Fruit fly (Drosophila melanogaster) whole organism, embryonic: ENCODE measurements around the gene CG13252.

Experiments used
- B-H2 ChIP-seq: fragments of 200-800 bp; sonication (Bioruptor generic); optimal IDR thresholded peaks from 2 replicates; lab custom pipeline; 2018; ENCODE audit warnings: missing biosample characterization, mild to moderate bottlenecking, missing genetic modification characterization
- CG10654 ChIP-seq: fragments of 200-800 bp; sonication (Bioruptor generic); optimal IDR thresholded peaks from 2 replicates; lab custom pipeline; 2016; ENCODE audit warnings: missing biosample characterization, missing genetic modification characterization
- CG11560 ChIP-seq: fragments of 200-800 bp; sonication (Bioruptor generic); IDR thresholded peaks from 3 replicates; pipeline ENCODE4 v1.3.6; 2022; ENCODE audit warnings: missing biosample characterization, missing genetic modification characterization
- CG12659 ChIP-seq: fragments of 200-800 bp; sonication (Bioruptor generic); optimal IDR thresholded peaks from 3 replicates; lab custom pipeline; 2017; ENCODE audit warnings: mild to moderate bottlenecking, missing biosample characterization, missing genetic modification reagents, missing genetic modification characterization
- CG15073 ChIP-seq: fragments of 200-800 bp; sonication (Bioruptor generic); optimal IDR thresholded peaks from 2 replicates; lab custom pipeline; 2016; ENCODE audit warnings: missing biosample characterization, missing genetic modification characterization
- CG16815 ChIP-seq: fragments of 200-800 bp; sonication (Bioruptor generic); optimal IDR thresholded peaks from 3 replicates; lab custom pipeline; 2017; ENCODE audit warnings: missing biosample characterization, mild to moderate bottlenecking, missing genetic modification characterization
- CG17829 ChIP-seq: fragments of 200-800 bp; optimal IDR thresholded peaks from 2 replicates; lab custom pipeline; 2019; ENCODE audit warnings: missing biosample characterization, mild to moderate bottlenecking, missing genetic modification characterization, moderate library complexity
- CG1792 ChIP-seq: fragments of 200-800 bp; sonication (Bioruptor generic); optimal IDR thresholded peaks from 2 replicates; lab custom pipeline; 2016; ENCODE audit warnings: missing biosample characterization, missing genetic modification characterization
- CG30403 ChIP-seq: fragments of 200-800 bp; sonication (Bioruptor generic); optimal IDR thresholded peaks from 3 replicates; lab custom pipeline; 2016; ENCODE audit warnings: missing biosample characterization, missing genetic modification characterization
- CG32532 ChIP-seq: fragments of 200-800 bp; sonication (Bioruptor generic); IDR thresholded peaks from 2 replicates; pipeline ENCODE4 v1.3.6; 2022; ENCODE audit warnings: missing biosample characterization, missing genetic modification characterization
- CG5953 ChIP-seq: fragments of 200-800 bp; sonication (Bioruptor generic); IDR thresholded peaks from 2 replicates; pipeline ENCODE4 v1.3.6; 2022; ENCODE audit warnings: missing biosample characterization, missing genetic modification characterization
- CG6175 ChIP-seq: fragments of 200-800 bp; sonication (Bioruptor generic); IDR thresholded peaks from 3 replicates; pipeline ENCODE4 v1.3.6; 2022; ENCODE audit warnings: missing biosample characterization, missing genetic modification characterization
- CG6254 ChIP-seq: fragments of 200-800 bp; sonication (Bioruptor generic); optimal IDR thresholded peaks from 3 replicates; lab custom pipeline; 2017; ENCODE audit warnings: mild to moderate bottlenecking, missing biosample characterization, missing genetic modification reagents, missing genetic modification characterization
- CG6791 ChIP-seq: fragments of 200-800 bp; sonication (Bioruptor generic); IDR thresholded peaks from 3 replicates; pipeline ENCODE4 v1.3.6; 2022; ENCODE audit warnings: missing biosample characterization, missing genetic modification characterization; ENCODE audit not compliant: partially characterized antibody
- CG9609 ChIP-seq: fragments of 200-800 bp; sonication (Bioruptor generic); optimal IDR thresholded peaks from 3 replicates; lab custom pipeline; 2016; ENCODE audit warnings: missing biosample characterization, missing genetic modification characterization
- CHES-1-like ChIP-seq: fragments of 200-800 bp; sonication (Bioruptor generic); optimal IDR thresholded peaks from 2 replicates; lab custom pipeline; 2016; ENCODE audit warnings: missing biosample characterization, missing genetic modification characterization
- Camta ChIP-seq: fragments of 200-800 bp; sonication (Bioruptor generic); optimal IDR thresholded peaks from 2 replicates; lab custom pipeline; 2016; ENCODE audit warnings: missing biosample characterization, missing genetic modification characterization
- Chrac-16 ChIP-seq: fragments of 200-800 bp; sonication (Bioruptor generic); optimal IDR thresholded peaks from 3 replicates; lab custom pipeline; 2016; ENCODE audit warnings: missing biosample characterization, missing genetic modification characterization
- Dref ChIP-seq: fragments of 200-800 bp; sonication (Bioruptor generic); IDR thresholded peaks from 2 replicates; pipeline ENCODE4 v1.3.6; 2022; ENCODE audit warnings: missing biosample characterization, missing genetic modification characterization
- Eip74EF ChIP-seq, 2 experiments: fragments of 200-800 bp in 1 of 2; fragments of >200 bp in 1 of 2; sonication (Bioruptor generic) in 1 of 2; optimal IDR thresholded peaks; 2 replicates each; lab custom pipeline; 2017 to 2019; ENCODE audit warnings: missing biosample characterization in 2 of 2, missing genetic modification characterization in 2 of 2, mild to moderate bottlenecking in 1 of 2, moderate library complexity in 1 of 2
- Fer3 ChIP-seq: fragments of 200-800 bp; sonication (Bioruptor generic); optimal IDR thresholded peaks from 2 replicates; lab custom pipeline; 2018; ENCODE audit warnings: missing biosample characterization, mild to moderate bottlenecking, missing genetic modification characterization, moderate library complexity
- MESR4 ChIP-seq: fragments of 200-800 bp; sonication (Bioruptor generic); optimal IDR thresholded peaks from 2 replicates; lab custom pipeline; 2018; ENCODE audit warnings: missing biosample characterization, mild to moderate bottlenecking, missing genetic modification characterization, moderate library complexity
- Max ChIP-seq: fragments of 200-800 bp; sonication (Bioruptor generic); optimal IDR thresholded peaks from 2 replicates; lab custom pipeline; 2016; ENCODE audit warnings: missing biosample characterization, mild to moderate bottlenecking, missing genetic modification characterization
- Opbp ChIP-seq: fragments of 200-800 bp; sonication (Bioruptor generic); IDR thresholded peaks from 3 replicates; pipeline ENCODE4 v1.3.6; 2022; ENCODE audit warnings: missing biosample characterization, missing genetic modification characterization; ENCODE audit not compliant: partially characterized antibody
- Sry-δ ChIP-seq: fragments of 200-800 bp; sonication (Bioruptor generic); optimal IDR thresholded peaks from 2 replicates; lab custom pipeline; 2016; ENCODE audit warnings: missing biosample characterization, missing genetic modification characterization
- TFAM ChIP-seq: fragments of 200-800 bp; sonication (Bioruptor generic); optimal IDR thresholded peaks from 2 replicates; lab custom pipeline; 2017; ENCODE audit warnings: missing biosample characterization, missing genetic modification characterization, inconsistent platforms
- ac ChIP-seq: fragments of 200-800 bp; sonication (Bioruptor generic); optimal IDR thresholded peaks from 3 replicates; lab custom pipeline; 2017; ENCODE audit warnings: missing biosample characterization, mild to moderate bottlenecking, missing genetic modification characterization
- ase ChIP-seq: fragments of 200-800 bp; sonication (Bioruptor generic); IDR thresholded peaks from 3 replicates; pipeline ENCODE4 v1.3.6; 2022; ENCODE audit warnings: missing biosample characterization, missing genetic modification characterization
- az2 ChIP-seq: fragments of 200-800 bp; sonication (Bioruptor generic); optimal IDR thresholded peaks from 3 replicates; lab custom pipeline; 2016; ENCODE audit warnings: missing biosample characterization, missing genetic modification characterization
- bab2 ChIP-seq: fragments of 200-800 bp; sonication (Bioruptor generic); optimal IDR thresholded peaks from 2 replicates; lab custom pipeline; 2016; ENCODE audit warnings: missing biosample characterization, missing genetic modification characterization
- chif ChIP-seq, 2 experiments: fragments of 200-800 bp; sonication (Bioruptor generic); optimal IDR thresholded peaks; 3 replicates each; lab custom pipeline; 2016; ENCODE audit warnings: missing biosample characterization in 2 of 2, missing genetic modification characterization in 2 of 2
- crc ChIP-seq: fragments of 200-800 bp; sonication (Bioruptor generic); optimal IDR thresholded peaks from 2 replicates; lab custom pipeline; 2016; ENCODE audit warnings: missing biosample characterization, missing genetic modification characterization
- en ChIP-seq: fragments of 200-800 bp; sonication (Bioruptor generic); optimal IDR thresholded peaks from 2 replicates; lab custom pipeline; 2016; ENCODE audit warnings: missing biosample characterization, missing genetic modification characterization
- fd96Cb ChIP-seq: fragments of 200-800 bp; sonication (Bioruptor generic); optimal IDR thresholded peaks from 2 replicates; lab custom pipeline; 2018; ENCODE audit warnings: missing biosample characterization, mild to moderate bottlenecking, missing genetic modification characterization, moderate library complexity
- gce ChIP-seq: fragments of 200-800 bp; sonication (Bioruptor generic); IDR thresholded peaks from 3 replicates; pipeline ENCODE4 v1.3.6; 2022; ENCODE audit warnings: missing biosample characterization, missing genetic modification characterization
- gsb ChIP-seq: fragments of 200-800 bp; sonication (Bioruptor generic); IDR thresholded peaks from 2 replicates; pipeline ENCODE4 v1.3.6; 2022; ENCODE audit warnings: missing biosample characterization, missing genetic modification characterization
- gsb-n ChIP-seq: fragments of 200-800 bp; sonication (Bioruptor generic); optimal IDR thresholded peaks from 3 replicates; lab custom pipeline; 2018; ENCODE audit warnings: missing biosample characterization, mild to moderate bottlenecking, missing genetic modification characterization
- ind ChIP-seq: fragments of 200-800 bp; sonication (Bioruptor generic); optimal IDR thresholded peaks from 3 replicates; lab custom pipeline; 2016; ENCODE audit warnings: missing biosample characterization, missing genetic modification characterization
- kah ChIP-seq: fragments of 200-800 bp; sonication (Bioruptor generic); optimal IDR thresholded peaks from 2 replicates; lab custom pipeline; 2018; ENCODE audit warnings: missing biosample characterization, mild to moderate bottlenecking, missing genetic modification characterization
- ken ChIP-seq: fragments of 200-800 bp; sonication (Bioruptor generic); IDR thresholded peaks from 3 replicates; pipeline ENCODE4 v1.3.6; 2022; ENCODE audit warnings: missing biosample characterization, missing genetic modification characterization
- klu ChIP-seq: fragments of 200-800 bp; sonication (Bioruptor generic); IDR thresholded peaks from 2 replicates; pipeline ENCODE4 v1.3.6; 2022; ENCODE audit warnings: missing biosample characterization, missing genetic modification characterization
- kni ChIP-seq: fragments of 200-800 bp; sonication (Bioruptor generic); optimal IDR thresholded peaks from 3 replicates; lab custom pipeline; 2017; ENCODE audit warnings: mild to moderate bottlenecking, missing biosample characterization, missing genetic modification reagents, missing genetic modification characterization
- lmd ChIP-seq: fragments of 200-800 bp; sonication (Bioruptor generic); IDR thresholded peaks from 2 replicates; pipeline ENCODE4 v1.3.6; 2022; ENCODE audit warnings: missing biosample characterization, missing genetic modification characterization
- org-1 ChIP-seq: fragments of 200-800 bp; sonication (Bioruptor generic); optimal IDR thresholded peaks from 2 replicates; lab custom pipeline; 2017; ENCODE audit warnings: missing biosample characterization, missing genetic modification characterization
- pnt ChIP-seq: fragments of 200-800 bp; sonication (Bioruptor generic); optimal IDR thresholded peaks from 3 replicates; lab custom pipeline; 2016; ENCODE audit warnings: missing biosample characterization, missing genetic modification characterization
- psq ChIP-seq: fragments of 200-800 bp; sonication (Bioruptor generic); optimal IDR thresholded peaks from 2 replicates; lab custom pipeline; 2017; ENCODE audit warnings: missing biosample characterization, missing genetic modification characterization
- sima ChIP-seq: fragments of 200-800 bp; sonication (Bioruptor generic); optimal IDR thresholded peaks from 2 replicates; lab custom pipeline; 2016; ENCODE audit warnings: missing biosample characterization, missing genetic modification characterization
- tio ChIP-seq: fragments of 200-800 bp; sonication (Bioruptor generic); optimal IDR thresholded peaks from 2 replicates; lab custom pipeline; 2017; ENCODE audit warnings: missing biosample characterization, missing genetic modification characterization, inconsistent platforms
- tna ChIP-seq: fragments of 200-800 bp; sonication (Bioruptor generic); IDR thresholded peaks from 2 replicates; pipeline ENCODE4 v1.3.6; 2022; ENCODE audit warnings: missing biosample characterization, missing genetic modification characterization; ENCODE audit not compliant: partially characterized antibody
- z ChIP-seq: fragments of 200-800 bp; sonication (Bioruptor generic); IDR thresholded peaks from 3 replicates; pipeline ENCODE4 v1.3.6; 2022; ENCODE audit warnings: missing biosample characterization, missing genetic modification characterization

CG13252 gene

dm6 chr3L:20784812-20785671, 54.7 kb downstream of the CG13252 start:
- TF ChIP-seq chif (GFP tag; optimal IDR thresholded peaks at IDR 0.05; lab: Kevin White, UChicago), result no peak
- TF ChIP-seq CG5953, result no peak
- TF ChIP-seq org-1 (GFP tag; lab: Kevin White, UChicago), result no peak
- TF ChIP-seq CG30403 (GFP tag; lab: Kevin White, UChicago), result peak; percentile 51
- peak; percentile 27 for TF ChIP-seq CG17829 (tag; lab: Kevin White, UChicago)
- peak in 1 of 2 experiments; percentile 56 for TF ChIP-seq Eip74EF (GFP tag; optimal IDR thresholded peaks at IDR 0.05; lab: Kevin White, UChicago)
- TF ChIP-seq Chrac-16 (GFP tag; lab: Kevin White, UChicago), result peak; percentile 4
- peak; percentile 66 for TF ChIP-seq psq
- TF ChIP-seq klu, result no peak
- TF ChIP-seq Fer3 (tag; lab: Kevin White, UChicago), result no peak
- TF ChIP-seq CG16815 (GFP tag; lab: Kevin White, UChicago), result no peak
- TF ChIP-seq tna (GFP tag; lab: Robert Waterston, UW), result no peak
- no peak for TF ChIP-seq ken (GFP tag; lab: Robert Waterston, UW)
- TF ChIP-seq CG15073, result no peak
- peak; percentile 56 for TF ChIP-seq CHES-1-like
- peak; percentile 70 for TF ChIP-seq kah
- TF ChIP-seq en, result no peak
- TF ChIP-seq gsb, result no peak
- TF ChIP-seq Sry-δ, result peak; percentile 18
- TF ChIP-seq Camta (GFP tag; lab: Kevin White, UChicago), result no peak
- TF ChIP-seq tio (GFP tag; lab: Kevin White, UChicago), result no peak
- no peak for TF ChIP-seq lmd (GFP tag; lab: Robert Waterston, UW)
- no peak for TF ChIP-seq sima (GFP tag; lab: Kevin White, UChicago)
- TF ChIP-seq ase (GFP tag; lab: Robert Waterston, UW), result no peak
- TF ChIP-seq Dref (GFP tag; lab: Robert Waterston, UW), result peak; percentile 42
- no peak for TF ChIP-seq TFAM
- TF ChIP-seq fd96Cb, result no peak
- no peak for TF ChIP-seq CG6254
- peak; percentile 89 for TF ChIP-seq kni (GFP tag; lab: Kevin White, UChicago)
- TF ChIP-seq CG32532, result peak; percentile 46; the same call in 1 of the 2 replicates
- TF ChIP-seq gsb-n (tag; lab: Kevin White, UChicago), result no peak
- peak; percentile 44 for TF ChIP-seq Max (GFP tag; lab: Kevin White, UChicago)
- peak; percentile 60 for TF ChIP-seq CG12659 (GFP tag; lab: Kevin White, UChicago)
- no peak for TF ChIP-seq CG11560 (tag; lab: Robert Waterston, UW)
- TF ChIP-seq CG6791, result peak; percentile 41; the same call in 1 of the 3 replicates
- TF ChIP-seq pnt (GFP tag; lab: Kevin White, UChicago), result no peak
- TF ChIP-seq CG9609 (GFP tag; lab: Kevin White, UChicago), result no peak
- TF ChIP-seq CG1792, result no peak
- TF ChIP-seq ac (GFP tag; lab: Kevin White, UChicago), result no peak
- no peak for TF ChIP-seq MESR4
- peak; percentile 32 for TF ChIP-seq B-H2 (GFP tag; lab: Kevin White, UChicago)
- no peak for TF ChIP-seq CG10654 (GFP tag; lab: Kevin White, UChicago)
- peak; percentile 68; the same call in 2 of the 3 replicates for TF ChIP-seq Opbp (GFP tag; lab: Robert Waterston, UW)
- no peak for TF ChIP-seq gce (GFP tag; lab: Robert Waterston, UW)
- peak; percentile 16 for TF ChIP-seq az2 (GFP tag; lab: Kevin White, UChicago)
- peak; percentile 67; the same call in 2 of the 3 replicates for TF ChIP-seq z (GFP tag; lab: Robert Waterston, UW)
- TF ChIP-seq bab2 (GFP tag; lab: Kevin White, UChicago), result no peak
- no peak for TF ChIP-seq ind
- TF ChIP-seq CG6175, result no peak
- TF ChIP-seq crc (GFP tag; lab: Kevin White, UChicago), result no peak
